Worm (Caenorhabditis elegans) whole organism, late embryonic: ENCODE measurements around the gene K04E7.1.

Source experiments
- C38D4.7 ChIP-seq: fragments of 200-800 bp; sonication (Bioruptor generic); optimal IDR thresholded peaks from 2 replicates; lab custom pipeline; 2018; ENCODE audit warnings: mild to moderate bottlenecking, missing genetic modification characterization, moderate library complexity, missing compliant biosample characterization
- K09A11.1 ChIP-seq: sonication (generic microtip); optimal IDR thresholded peaks from 2 replicates; lab custom pipeline; 2017; ENCODE audit warnings: antibody characterized with exemption, mild to moderate bottlenecking, missing genetic modification characterization, missing compliant biosample characterization; ENCODE audit not compliant: insufficient read depth
- T23F11.4 ChIP-seq: fragments of 200-800 bp; sonication (Bioruptor generic); optimal IDR thresholded peaks from 2 replicates; lab custom pipeline; 2018; ENCODE audit warnings: mild to moderate bottlenecking, missing genetic modification characterization, missing compliant biosample characterization
- Y22D7AL.16 ChIP-seq: sonication (generic microtip); optimal IDR thresholded peaks from 2 replicates; lab custom pipeline; 2016; ENCODE audit warnings: missing genetic modification characterization, missing compliant biosample characterization
- ceh-18 ChIP-seq: sonication (generic microtip); optimal IDR thresholded peaks from 2 replicates; lab custom pipeline; 2016; ENCODE audit warnings: missing genetic modification characterization, missing compliant biosample characterization
- ceh-19 ChIP-seq: fragments of 200-800 bp; sonication (Bioruptor generic); optimal IDR thresholded peaks from 2 replicates; lab custom pipeline; 2018; ENCODE audit warnings: mild to moderate bottlenecking, missing genetic modification characterization, missing compliant biosample characterization
- ceh-2 ChIP-seq: sonication (generic microtip); optimal IDR thresholded peaks from 2 replicates; lab custom pipeline; 2016; ENCODE audit warnings: missing genotype, missing genetic modification characterization, missing compliant biosample characterization
- ceh-22 ChIP-seq: sonication (generic microtip); optimal IDR thresholded peaks from 2 replicates; lab custom pipeline; 2017; ENCODE audit warnings: missing biosample characterization, missing genetic modification characterization
- ceh-24 ChIP-seq: sonication (generic microtip); optimal IDR thresholded peaks from 2 replicates; lab custom pipeline; 2016; ENCODE audit warnings: mild to moderate bottlenecking, missing genetic modification characterization, missing compliant biosample characterization
- ceh-30 ChIP-seq: fragments of 150-350 bp; optimal IDR thresholded peaks from 2 replicates; lab custom pipeline; 2014; ENCODE audit warnings: missing biosample characterization, missing genetic modification characterization
- ceh-31 ChIP-seq: sonication (generic microtip); optimal IDR thresholded peaks from 2 replicates; lab custom pipeline; 2016; ENCODE audit warnings: missing genetic modification characterization, missing compliant biosample characterization
- ceh-45 ChIP-seq: fragments of 200-800 bp; sonication (Bioruptor generic); IDR thresholded peaks from 2 replicates; pipeline ENCODE4 v1.3.6; 2022; ENCODE audit warnings: missing genetic modification reagents, missing genetic modification characterization, missing compliant biosample characterization
- che-1 ChIP-seq: sonication (generic microtip); optimal IDR thresholded peaks from 2 replicates; lab custom pipeline; 2016; ENCODE audit warnings: mild to moderate bottlenecking, missing genetic modification characterization, missing compliant biosample characterization
- elt-2 ChIP-seq: sonication (generic microtip); optimal IDR thresholded peaks from 2 replicates; lab custom pipeline; 2016; ENCODE audit warnings: missing genetic modification reagents, missing genetic modification characterization, missing compliant biosample characterization
- elt-4 ChIP-seq: sonication (generic microtip); optimal IDR thresholded peaks from 2 replicates; lab custom pipeline; 2016; ENCODE audit warnings: missing genetic modification characterization, missing compliant biosample characterization
- eyg-1 ChIP-seq: sonication (generic microtip); optimal IDR thresholded peaks from 2 replicates; lab custom pipeline; 2016; ENCODE audit warnings: missing genotype, missing genetic modification characterization, missing compliant biosample characterization
- fax-1 ChIP-seq: sonication (generic microtip); optimal IDR thresholded peaks from 2 replicates; lab custom pipeline; 2016; ENCODE audit warnings: missing genotype, missing genetic modification characterization, missing compliant biosample characterization
- fkh-6 ChIP-seq: sonication (generic microtip); optimal IDR thresholded peaks from 2 replicates; lab custom pipeline; 2016; ENCODE audit warnings: missing genetic modification characterization, missing compliant biosample characterization
- gmeb-2 ChIP-seq: sonication (generic microtip); optimal IDR thresholded peaks from 2 replicates; lab custom pipeline; 2016; ENCODE audit warnings: missing genetic modification characterization, inconsistent platforms, missing compliant biosample characterization
- hlh-13 ChIP-seq: fragments of 200-800 bp; sonication (Bioruptor generic); optimal IDR thresholded peaks from 2 replicates; lab custom pipeline; 2018; ENCODE audit warnings: mild to moderate bottlenecking, missing genetic modification characterization, missing compliant biosample characterization
- hlh-15 ChIP-seq: sonication (generic microtip); optimal IDR thresholded peaks from 2 replicates; lab custom pipeline; 2016; ENCODE audit warnings: missing genetic modification characterization, missing compliant biosample characterization
- hlh-30 ChIP-seq: sonication (generic microtip); optimal IDR thresholded peaks from 2 replicates; lab custom pipeline; 2017; ENCODE audit warnings: antibody characterized with exemption, missing genetic modification characterization, missing compliant biosample characterization; ENCODE audit not compliant: insufficient read depth
- hlh-8 ChIP-seq: sonication (generic microtip); optimal IDR thresholded peaks from 2 replicates; lab custom pipeline; 2016; ENCODE audit warnings: missing genotype, missing genetic modification characterization, missing compliant biosample characterization
- lim-6 ChIP-seq: sonication (generic microtip); optimal IDR thresholded peaks from 2 replicates; lab custom pipeline; 2016; ENCODE audit warnings: missing genetic modification characterization, missing compliant biosample characterization
- lin-11 ChIP-seq: fragments of 200-800 bp; sonication (Bioruptor generic); optimal IDR thresholded peaks from 2 replicates; lab custom pipeline; 2018; ENCODE audit warnings: mild to moderate bottlenecking, missing genetic modification characterization, missing compliant biosample characterization
- madf-2 ChIP-seq: sonication (generic microtip); optimal IDR thresholded peaks from 2 replicates; lab custom pipeline; 2017; ENCODE audit warnings: missing genetic modification characterization, missing compliant biosample characterization
- mec-3 ChIP-seq: sonication (generic microtip); optimal IDR thresholded peaks from 2 replicates; lab custom pipeline; 2016; ENCODE audit warnings: borderline replicate concordance, missing genetic modification characterization, missing compliant biosample characterization
- nfya-1 ChIP-seq: sonication (generic microtip); optimal IDR thresholded peaks from 2 replicates; lab custom pipeline; 2017; ENCODE audit warnings: missing genetic modification characterization, mild to moderate bottlenecking, missing compliant biosample characterization, antibody characterized with exemption, moderate library complexity
- nhr-11 ChIP-seq: fragments of 150-350 bp; optimal IDR thresholded peaks from 2 replicates; lab custom pipeline; 2014; ENCODE audit warnings: missing biosample characterization, missing genetic modification characterization
- pax-1 ChIP-seq: fragments of 150-350 bp; optimal IDR thresholded peaks from 2 replicates; lab custom pipeline; 2014; ENCODE audit warnings: missing biosample characterization, missing genetic modification characterization
- pha-4 ChIP-seq: fragments of 150-350 bp; optimal IDR thresholded peaks from 2 replicates; lab custom pipeline; 2018; ENCODE audit warnings: missing biosample characterization, missing genetic modification reagents, missing genetic modification characterization
- pqm-1 ChIP-seq: sonication (generic microtip); optimal IDR thresholded peaks from 2 replicates; lab custom pipeline; 2016; ENCODE audit warnings: missing genetic modification characterization, missing compliant biosample characterization
- pros-1 ChIP-seq: fragments of 150-350 bp; optimal IDR thresholded peaks from 2 replicates; lab custom pipeline; 2014; ENCODE audit warnings: missing biosample characterization, missing genetic modification reagents, missing genetic modification characterization
- ref-2 ChIP-seq: sonication (generic microtip); optimal IDR thresholded peaks from 2 replicates; lab custom pipeline; 2016; ENCODE audit warnings: missing genetic modification characterization, missing compliant biosample characterization
- rnt-1 ChIP-seq: sonication (generic microtip); optimal IDR thresholded peaks from 2 replicates; lab custom pipeline; 2016; ENCODE audit warnings: missing genetic modification characterization, missing compliant biosample characterization
- syd-9 ChIP-seq: sonication (generic microtip); optimal IDR thresholded peaks from 2 replicates; lab custom pipeline; 2016; ENCODE audit warnings: mild to moderate bottlenecking, missing genetic modification characterization, moderate library complexity, missing compliant biosample characterization
- tbx-2 ChIP-seq: sonication (generic microtip); optimal IDR thresholded peaks from 2 replicates; lab custom pipeline; 2016; ENCODE audit warnings: missing genetic modification characterization, missing compliant biosample characterization
- unc-42 ChIP-seq: sonication (generic microtip); optimal IDR thresholded peaks from 2 replicates; lab custom pipeline; 2016; ENCODE audit warnings: missing genotype, missing genetic modification characterization, missing compliant biosample characterization
- ztf-16 ChIP-seq: sonication (generic microtip); optimal IDR thresholded peaks from 2 replicates; lab custom pipeline; 2017; ENCODE audit warnings: missing genetic modification characterization, missing compliant biosample characterization

Gene K04E7.1

DNA sequence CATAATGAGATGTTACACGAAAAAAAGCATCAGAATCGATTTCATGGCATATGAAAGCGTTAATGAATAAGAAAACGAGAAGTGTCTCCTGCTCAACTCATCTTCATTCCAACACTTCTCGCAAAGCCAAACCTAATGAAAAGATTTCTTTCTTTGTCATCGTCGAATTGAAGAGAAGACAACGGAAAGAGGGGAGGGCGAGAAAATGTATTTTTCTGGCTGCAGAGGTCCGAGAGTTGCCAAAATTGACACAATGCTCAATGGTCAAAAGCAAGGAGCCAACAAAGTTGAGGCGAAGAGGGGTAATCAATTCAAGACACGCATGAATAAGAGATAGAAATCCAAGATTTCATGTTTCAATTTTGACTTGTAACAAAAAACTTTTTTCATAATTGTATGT is 42.7 kb upstream of the K04E7.1 start:
- TF ChIP-seq unc-42 (tag; lab: Kevin White, UChicago) (peak; percentile 81), ceh-19 (no peak)

DNA sequence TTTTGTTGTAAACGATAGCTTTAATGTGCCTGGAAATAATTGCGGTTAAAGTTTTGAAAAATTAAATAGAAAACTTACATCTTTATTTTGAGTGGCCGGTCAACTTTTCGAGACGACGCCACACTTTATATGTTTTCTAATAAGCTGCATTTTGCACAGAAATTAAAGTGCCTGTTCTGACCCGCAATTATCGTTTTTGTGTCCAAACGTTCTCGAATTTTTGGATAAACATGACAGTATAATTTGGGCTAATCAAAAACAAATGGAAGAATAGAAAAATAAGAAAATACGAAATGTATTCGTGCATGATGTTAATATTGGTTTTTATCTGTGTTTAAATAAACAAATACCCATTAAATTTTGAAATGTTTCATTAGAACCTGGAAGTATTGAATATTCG is 41.1 kb upstream of the K04E7.1 start, which contains the start of gene K10C2.12:
TSS of gene K10C2.12 (minus strand) at position 101 of the 400 bp plus-strand sequence.
- TF ChIP-seq lin-11 (no peak), ztf-16 (tag; lab: Kevin White, UChicago) (no peak), che-1 (no peak), eyg-1 (tag; lab: Kevin White, UChicago) (no peak), elt-4 (tag; lab: Kevin White, UChicago) (no peak), nhr-11 (tag; lab: Kevin White, UChicago) (no peak), rnt-1 (no peak), lim-6 (tag; lab: Kevin White, UChicago) (no peak), fkh-6 (tag; lab: Kevin White, UChicago) (no peak), ceh-45 (GFP tag; lab: Robert Waterston, UW) (no peak), hlh-8 (tag; lab: Kevin White, UChicago) (no peak), C38D4.7 (GFP tag; lab: Kevin White, UChicago) (no peak), hlh-15 (no peak), ref-2 (tag; lab: Kevin White, UChicago) (no peak), pros-1 (tag; lab: Kevin White, UChicago) (no peak)
- TF ChIP-seq, all 69 proteins: peak for 0

DNA sequence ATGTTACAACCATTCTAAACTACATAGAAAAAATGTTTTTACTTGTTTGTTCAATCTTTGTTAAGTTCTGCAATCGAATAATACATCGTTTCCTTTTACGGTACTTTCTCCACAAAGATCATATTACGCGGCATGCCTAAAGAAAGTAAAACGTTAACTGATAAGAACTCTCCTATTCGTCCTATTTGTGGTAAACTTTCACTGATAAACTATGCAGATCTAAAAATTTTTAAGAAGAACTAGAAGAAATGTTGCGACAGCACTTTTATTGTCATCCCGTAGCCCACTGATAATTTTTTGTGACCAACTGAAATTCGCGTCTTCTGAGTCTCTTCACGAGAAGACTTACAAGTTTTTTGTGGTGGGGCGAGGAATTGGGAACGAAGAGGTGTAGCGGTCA is 34.7 kb upstream of the K04E7.1 start:
- TF ChIP-seq hlh-30 (tag; lab: Kevin White, UChicago) (no peak), ceh-24 (no peak), ceh-22 (no peak), pax-1 (tag; lab: Kevin White, UChicago) (no peak), ceh-31 (no peak), pha-4 (tag; lab: Kevin White, UChicago) (no peak), K09A11.1 (tag; lab: Kevin White, UChicago) (no peak), nhr-11 (tag; lab: Kevin White, UChicago) (no peak), madf-2 (tag; lab: Kevin White, UChicago) (no peak), syd-9 (tag; lab: Kevin White, UChicago) (no peak), hlh-13 (GFP tag; lab: Kevin White, UChicago) (no peak), T23F11.4 (GFP tag; lab: Kevin White, UChicago) (no peak), pros-1 (tag; lab: Kevin White, UChicago) (no peak), tbx-2 (tag; lab: Kevin White, UChicago) (no peak), ceh-30 (tag; lab: Kevin White, UChicago) (no peak), elt-2 (tag; lab: Kevin White, UChicago) (no peak), pqm-1 (tag; lab: Kevin White, UChicago) (no peak), ceh-2 (tag; lab: Kevin White, UChicago) (no peak)

DNA sequence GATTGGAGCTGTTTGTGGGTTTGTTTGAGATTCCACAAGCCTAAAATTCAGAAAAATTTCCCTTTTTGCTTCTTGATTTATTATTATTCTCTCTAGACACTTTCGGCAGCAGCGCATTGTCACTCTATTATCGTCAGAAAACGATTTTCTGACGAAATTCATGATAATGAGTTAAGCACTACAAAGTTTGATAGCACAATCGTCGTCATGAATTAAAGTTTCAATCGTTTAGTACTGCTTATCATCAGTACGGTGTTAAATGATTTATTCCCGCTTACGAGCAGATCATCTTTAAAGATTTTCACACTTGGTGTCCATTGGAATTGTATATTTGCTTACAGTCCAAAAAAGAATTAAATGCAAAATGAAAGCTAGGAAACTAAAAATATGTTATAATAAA is 32.3 kb upstream of the K04E7.1 start:
- no peak for TF ChIP-seq fax-1 (tag; lab: Kevin White, UChicago)
- no peak for TF ChIP-seq ceh-18 (tag; lab: Kevin White, UChicago)
- TF ChIP-seq mec-3 (tag; lab: Kevin White, UChicago): no peak
- no peak for TF ChIP-seq nfya-1
- TF ChIP-seq Y22D7AL.16: no peak
- TF ChIP-seq gmeb-2 (tag; lab: Kevin White, UChicago): no peak
